Worm (Caenorhabditis elegans) whole organism, L1 larva: ENCODE data around the gene F54C8.1.

Source experiments
- F16B12.6 ChIP-seq: fragments of 150-350 bp; optimal IDR thresholded peaks from 2 replicates; lab custom pipeline; 2014; ENCODE audit warnings: missing biosample characterization, missing genetic modification characterization
- alr-1 ChIP-seq: fragments of 200-800 bp; sonication (Bioruptor generic); optimal IDR thresholded peaks from 2 replicates; lab custom pipeline; 2018; ENCODE audit warnings: borderline replicate concordance, mild to moderate bottlenecking, missing genetic modification characterization, missing compliant biosample characterization
- blmp-1 ChIP-seq: fragments of 150-350 bp; optimal IDR thresholded peaks from 2 replicates; lab custom pipeline; 2014; ENCODE audit warnings: missing biosample characterization, missing genetic modification characterization
- ceh-88 ChIP-seq: fragments of 200-800 bp; sonication (Bioruptor generic); IDR thresholded peaks from 2 replicates; pipeline ENCODE4 v1.3.6; 2022; ENCODE audit warnings: missing genetic modification characterization, missing compliant biosample characterization
- efl-1 ChIP-seq, 4 experiments: fragments of 150-350 bp; optimal IDR thresholded peaks in 3 of 4; peaks in 1 of 4; 1 replicate in 1 of 4; 2 replicates in 3 of 4; lab custom pipeline; 2014; ENCODE audit warnings: missing biosample characterization in 2 of 4, missing genetic modification characterization in 2 of 4, missing genetic modification reagents in 2 of 4
- efl-3 ChIP-seq: fragments of 200-800 bp; sonication (Bioruptor generic); optimal IDR thresholded peaks from 2 replicates; lab custom pipeline; 2018; ENCODE audit warnings: mild to moderate bottlenecking, missing genetic modification characterization, missing compliant biosample characterization
- elt-2 ChIP-seq: sonication (generic microtip); optimal IDR thresholded peaks from 2 replicates; lab custom pipeline; 2016; ENCODE audit warnings: missing genetic modification characterization, mild to moderate bottlenecking, inconsistent platforms, missing compliant biosample characterization, missing genetic modification reagents
- ets-5 ChIP-seq: fragments of 200-800 bp; sonication (Bioruptor generic); IDR thresholded peaks from 2 replicates; pipeline ENCODE4 v1.3.6; 2022; ENCODE audit warnings: missing genetic modification characterization, missing compliant biosample characterization
- fkh-10 ChIP-seq: sonication (generic microtip); optimal IDR thresholded peaks from 2 replicates; lab custom pipeline; 2017; ENCODE audit warnings: missing biosample characterization, missing genetic modification reagents, missing genetic modification characterization
- fkh-8 ChIP-seq: sonication (generic microtip); optimal IDR thresholded peaks from 2 replicates; lab custom pipeline; 2016; ENCODE audit warnings: mild to moderate bottlenecking, missing genetic modification characterization, missing compliant biosample characterization
- hlh-4 ChIP-seq: sonication (generic microtip); optimal IDR thresholded peaks from 2 replicates; lab custom pipeline; 2016; ENCODE audit warnings: mild to moderate bottlenecking, missing genetic modification characterization, missing compliant biosample characterization
- lin-13 ChIP-seq: fragments of 150-350 bp; optimal IDR thresholded peaks from 2 replicates; lab custom pipeline; 2014; ENCODE audit warnings: missing biosample characterization, missing genetic modification reagents, missing genetic modification characterization
- lin-14 ChIP-seq: fragments of 200-800 bp; sonication (Bioruptor generic); optimal IDR thresholded peaks from 2 replicates; lab custom pipeline; 2018; ENCODE audit warnings: mild to moderate bottlenecking, missing genetic modification characterization, moderate library complexity, missing compliant biosample characterization
- lin-35 ChIP-seq, 2 experiments: fragments of 150-350 bp; optimal IDR thresholded peaks; 2 replicates each; lab custom pipeline; 2014; ENCODE audit warnings: missing biosample characterization in 2 of 2, missing genetic modification characterization in 2 of 2, missing genetic modification reagents in 2 of 2
- lin-39 ChIP-seq: fragments of 150-350 bp; optimal IDR thresholded peaks from 2 replicates; lab custom pipeline; 2014; ENCODE audit warnings: missing biosample characterization, missing genetic modification reagents, missing genetic modification characterization
- lir-3 ChIP-seq: sonication (generic microtip); optimal IDR thresholded peaks from 2 replicates; lab custom pipeline; 2016; ENCODE audit warnings: mild to moderate bottlenecking, missing genetic modification characterization, moderate library complexity, missing compliant biosample characterization; ENCODE audit not compliant: poor library complexity
- lsy-2 ChIP-seq, 2 experiments: fragments of 150-350 bp; optimal IDR thresholded peaks; 2 replicates each; lab custom pipeline; 2014; ENCODE audit warnings: missing biosample characterization in 2 of 2, missing genetic modification characterization in 2 of 2
- nhr-11 ChIP-seq: fragments of 150-350 bp; optimal IDR thresholded peaks from 2 replicates; lab custom pipeline; 2014; ENCODE audit warnings: missing biosample characterization, missing genetic modification characterization
- nhr-71 ChIP-seq: sonication (generic microtip); optimal IDR thresholded peaks from 2 replicates; lab custom pipeline; 2016; ENCODE audit warnings: mild to moderate bottlenecking, missing genetic modification characterization, moderate library complexity, missing compliant biosample characterization
- nhr-76 ChIP-seq: sonication (generic microtip); optimal IDR thresholded peaks from 2 replicates; lab custom pipeline; 2017; ENCODE audit warnings: missing biosample characterization, missing genetic modification characterization
- nhr-84 ChIP-seq: sonication (generic microtip); optimal IDR thresholded peaks from 2 replicates; lab custom pipeline; 2017; ENCODE audit warnings: missing biosample characterization, missing genetic modification characterization
- nhr-85 ChIP-seq: sonication (generic microtip); peaks from one replicate; lab custom pipeline; 2016; ENCODE audit warnings: missing genetic modification characterization, inconsistent platforms, missing compliant biosample characterization
- pag-3 ChIP-seq: sonication (generic microtip); optimal IDR thresholded peaks from 2 replicates; lab custom pipeline; 2017; ENCODE audit warnings: missing genetic modification characterization, mild to moderate bottlenecking, missing compliant biosample characterization, antibody characterized with exemption, borderline replicate concordance; ENCODE audit not compliant: insufficient read depth
- pax-3 ChIP-seq: fragments of 200-800 bp; sonication (Bioruptor generic); optimal IDR thresholded peaks from 2 replicates; lab custom pipeline; 2018; ENCODE audit warnings: mild to moderate bottlenecking, missing genetic modification characterization, moderate library complexity, missing compliant biosample characterization
- pqm-1 ChIP-seq: sonication (generic microtip); optimal IDR thresholded peaks from 3 replicates; lab custom pipeline; 2017; ENCODE audit warnings: missing biosample characterization, missing genetic modification characterization
- skn-1 ChIP-seq: fragments of 150-350 bp; optimal IDR thresholded peaks from 2 replicates; lab custom pipeline; 2014; ENCODE audit warnings: missing biosample characterization, missing genetic modification characterization
- snpc-4 ChIP-seq: fragments of 150-350 bp; optimal IDR thresholded peaks from 2 replicates; lab custom pipeline; 2014; ENCODE audit warnings: missing biosample characterization, missing genetic modification characterization
- sox-4 ChIP-seq: sonication (generic microtip); optimal IDR thresholded peaks from 2 replicates; lab custom pipeline; 2016; ENCODE audit warnings: missing genetic modification characterization, missing compliant biosample characterization
- tbx-2 ChIP-seq: sonication (generic microtip); optimal IDR thresholded peaks from 2 replicates; lab custom pipeline; 2016; ENCODE audit warnings: missing genetic modification characterization, missing compliant biosample characterization
- unc-130 ChIP-seq: fragments of 150-350 bp; optimal IDR thresholded peaks from 2 replicates; lab custom pipeline; 2017; ENCODE audit warnings: missing biosample characterization, missing genetic modification characterization, inconsistent platforms
- unc-86 ChIP-seq: sonication (generic microtip); optimal IDR thresholded peaks from 2 replicates; lab custom pipeline; 2016; ENCODE audit warnings: missing genetic modification characterization, missing compliant biosample characterization
- ztf-11 ChIP-seq, 2 experiments: sonication (generic microtip); optimal IDR thresholded peaks; 2 replicates each; lab custom pipeline; 2016 to 2017; ENCODE audit warnings: missing genetic modification characterization in 2 of 2, missing biosample characterization in 1 of 2, missing compliant biosample characterization in 1 of 2

The F54C8.1 gene

DNA sequence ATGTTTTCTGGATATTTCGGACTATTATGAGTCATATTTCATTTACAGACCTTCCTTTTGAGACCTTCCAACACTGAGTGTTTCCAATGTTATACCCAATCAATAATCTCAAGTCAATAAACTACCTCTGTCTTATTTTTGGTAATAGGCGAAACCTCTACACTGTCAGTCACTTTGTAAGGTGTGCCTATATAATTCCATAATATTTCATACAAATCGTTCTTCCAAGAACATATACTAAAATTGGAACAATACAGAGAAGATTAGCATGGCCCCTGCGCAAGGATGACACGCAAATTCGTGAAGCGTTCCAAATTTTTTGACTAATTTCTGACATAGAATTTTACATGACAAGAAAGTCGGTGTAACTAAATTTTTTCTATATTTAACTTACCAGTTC, 9.9 kb downstream of the F54C8.1 start:
- peak; percentile 60 for TF ChIP-seq snpc-4 (tag; lab: Kevin White, UChicago)
- TF ChIP-seq, all 84 proteins: peak for 1; not testable (repeated sequence) for 83

ce11 chrIII:9449831-9450230, 10.3 kb downstream of the F54C8.1 start, which contains the start of gene F54C8.6:
Gene F54C8.6, minus strand, starts transcription at chrIII:9449931.
- TF ChIP-seq alr-1 (tag; lab: Kevin White, UChicago) (no peak), nhr-11 (no peak), lin-39 (tag; lab: Kevin White, UChicago) (no peak), lir-3 (no peak), nhr-84 (tag; lab: Kevin White, UChicago) (no peak), fkh-10 (GFP tag; lab: Kevin White, UChicago) (no peak), ceh-88 (GFP tag; lab: Robert Waterston, UW) (no peak), lin-13 (no peak), tbx-2 (no peak), skn-1 (tag; lab: Kevin White, UChicago) (no peak), efl-1 (optimal IDR thresholded peaks at IDR 0.05; lab: Kevin White, UChicago) (no peak), efl-1 (GFP tag; optimal IDR thresholded peaks at IDR 0.05 in 1 of 2; lab: Kevin White, UChicago) (no peak)

DNA sequence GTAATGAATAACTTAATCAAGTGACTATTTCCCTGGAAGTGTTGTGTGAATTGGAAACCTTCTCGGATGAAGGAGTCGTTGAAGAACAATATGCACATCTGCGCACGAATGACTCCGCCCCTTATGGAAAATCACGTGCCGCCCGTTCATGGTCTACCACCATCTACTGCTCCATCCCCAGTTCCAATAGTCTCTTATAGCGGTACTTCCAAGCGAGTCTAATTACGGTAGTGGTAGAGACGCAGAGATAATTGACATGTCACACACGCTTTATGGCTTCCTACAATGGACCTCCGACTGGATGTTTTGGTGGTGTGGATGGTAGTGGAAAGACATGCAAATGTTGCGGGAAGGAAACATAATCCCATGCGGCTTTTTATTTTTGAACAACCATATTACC, 11.4 kb downstream of the F54C8.1 start:
- TF ChIP-seq nhr-71: no peak
- TF ChIP-seq snpc-4 (tag; lab: Kevin White, UChicago): no peak
- TF ChIP-seq pag-3 (tag; lab: Kevin White, UChicago): no peak
- TF ChIP-seq efl-1 (optimal IDR thresholded peaks at IDR 0.05; lab: Kevin White, UChicago): no peak
- peak in 1 of 2 experiments; percentile 15 for TF ChIP-seq efl-1 (GFP tag; optimal IDR thresholded peaks at IDR 0.05 in 1 of 2; lab: Kevin White, UChicago)
- no peak for TF ChIP-seq F16B12.6 (tag; lab: Kevin White, UChicago)
- peak; percentile 32 for TF ChIP-seq blmp-1 (tag; lab: Kevin White, UChicago)
- TF ChIP-seq ztf-11 (tag; optimal IDR thresholded peaks at IDR 0.05; lab: Kevin White, UChicago): peak in 1 of 2 experiments; percentile 41
- TF ChIP-seq unc-130: no peak
- TF ChIP-seq elt-2: no peak
- TF ChIP-seq lin-14: peak; percentile 27
- TF ChIP-seq nhr-84 (tag; lab: Kevin White, UChicago): no peak
- peak; percentile 4 for TF ChIP-seq nhr-85 (tag; lab: Kevin White, UChicago)
- peak; percentile 34 to 41 for TF ChIP-seq lsy-2 (tag; optimal IDR thresholded peaks at IDR 0.05; lab: Kevin White, UChicago)
- no peak for TF ChIP-seq fkh-8 (tag; lab: Kevin White, UChicago)
- peak; percentile 36 for TF ChIP-seq unc-86 (tag; lab: Kevin White, UChicago)

DNA sequence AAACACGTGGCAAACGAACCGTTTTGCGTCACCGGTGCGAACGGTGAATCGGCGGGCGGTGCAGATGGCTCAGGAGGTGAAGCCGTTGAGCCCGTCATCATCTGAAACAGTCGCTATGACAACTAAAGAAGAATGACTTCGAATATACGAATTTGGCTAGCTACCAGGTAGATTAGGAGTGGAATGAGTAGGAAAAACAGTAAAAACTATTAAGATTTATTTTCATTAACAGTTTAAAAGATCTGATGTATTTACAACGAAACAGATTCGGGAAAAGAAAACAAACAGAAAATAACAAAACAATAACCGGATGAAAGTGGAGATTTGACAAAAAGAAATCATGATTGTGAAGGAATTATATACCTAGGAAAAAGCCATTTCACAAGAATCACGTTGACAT, 14.5 kb downstream of the F54C8.1 start, which contains the start of gene F54C8.7:
F54C8.7 (minus strand) TSS at position 101 of the 400 bp plus-strand sequence.
- TF ChIP-seq pqm-1: no peak
- TF ChIP-seq lsy-2 (tag; optimal IDR thresholded peaks at IDR 0.05; lab: Kevin White, UChicago): no peak
- TF ChIP-seq hlh-4: no peak
- no peak for TF ChIP-seq lin-35 (GFP tag; optimal IDR thresholded peaks at IDR 0.05; lab: Kevin White, UChicago)
- TF ChIP-seq nhr-76 (tag; lab: Kevin White, UChicago): no peak
- TF ChIP-seq pax-3: no peak
- TF ChIP-seq alr-1 (tag; lab: Kevin White, UChicago): no peak
- TF ChIP-seq fkh-10 (GFP tag; lab: Kevin White, UChicago): no peak
- TF ChIP-seq efl-3 (GFP tag; lab: Kevin White, UChicago): no peak
- TF ChIP-seq lir-3: no peak
- TF ChIP-seq pag-3 (tag; lab: Kevin White, UChicago): no peak
- TF ChIP-seq ets-5 (GFP tag; lab: Robert Waterston, UW): no peak

DNA sequence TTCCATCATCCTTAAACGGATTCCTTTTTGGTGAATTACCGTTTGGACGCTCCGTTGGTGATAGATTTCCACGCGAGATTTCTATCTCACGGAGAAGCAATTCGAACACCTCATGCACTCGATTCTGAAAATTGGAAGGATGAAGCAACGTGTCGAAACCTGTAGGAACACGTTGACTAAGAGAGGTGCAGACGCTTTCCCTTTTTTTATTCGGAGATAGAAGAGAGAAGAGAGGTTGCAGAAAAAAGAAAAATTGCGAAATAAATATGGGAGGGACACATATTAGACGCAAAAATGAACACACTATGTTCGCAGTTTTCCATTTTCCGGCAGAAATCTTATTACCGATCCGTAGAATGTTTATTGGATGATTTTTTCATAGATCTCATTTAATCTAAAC, 15.2 kb downstream of the F54C8.1 start:
- no peak for TF ChIP-seq sox-4
- TF ChIP-seq blmp-1 (tag; lab: Kevin White, UChicago): peak; percentile 68
